Worm (Caenorhabditis elegans) whole organism, L4 larva: Measurements from ENCODE around the gene gcy-12.

Source experiments
- D1046.2 ChIP-seq: fragments of 200-800 bp; sonication (Bioruptor generic); IDR thresholded peaks from 2 replicates; pipeline ENCODE4 v1.3.6; 2022; ENCODE audit warnings: missing genetic modification characterization, missing compliant biosample characterization
- F10B5.3 ChIP-seq: sonication (generic microtip); optimal IDR thresholded peaks from 2 replicates; lab custom pipeline; 2016; ENCODE audit warnings: mild to moderate bottlenecking, missing genetic modification characterization, missing compliant biosample characterization
- F44E2.7 ChIP-seq: fragments of 200-800 bp; sonication (Bioruptor generic); IDR thresholded peaks from 2 replicates; pipeline ENCODE4 v2.1.2; 2022; ENCODE audit warnings: missing genetic modification characterization, missing compliant biosample characterization
- F49E8.2 ChIP-seq: sonication (generic microtip); optimal IDR thresholded peaks from 2 replicates; lab custom pipeline; 2016; ENCODE audit warnings: missing compliant biosample characterization, mild to moderate bottlenecking, missing genetic modification characterization, borderline replicate concordance
- R02D3.7 ChIP-seq: fragments of 150-350 bp; sonication (generic microtip); optimal IDR thresholded peaks from 3 replicates; lab custom pipeline; 2014; ENCODE audit warnings: missing biosample characterization, missing genetic modification characterization
- aly-2 ChIP-seq: sonication (generic microtip); optimal IDR thresholded peaks from 2 replicates; lab custom pipeline; 2018; ENCODE audit warnings: missing biosample characterization, missing genetic modification characterization
- ama-1 ChIP-seq: fragments of 150-350 bp; optimal IDR thresholded peaks from 2 replicates; lab custom pipeline; 2014; ENCODE audit warnings: inconsistent platforms, mixed read lengths
- ceh-20 ChIP-seq: fragments of 200-800 bp; sonication (Bioruptor generic); IDR thresholded peaks from 2 replicates; pipeline ENCODE4 v1.3.6; 2022; ENCODE audit warnings: missing genetic modification reagents, missing genetic modification characterization, missing compliant biosample characterization
- ceh-28 ChIP-seq: fragments of 150-350 bp; optimal IDR thresholded peaks from 2 replicates; lab custom pipeline; 2014; ENCODE audit warnings: missing biosample characterization, missing genetic modification reagents, missing genetic modification characterization
- ceh-44 ChIP-seq: fragments of 200-800 bp; sonication (Bioruptor generic); IDR thresholded peaks from 2 replicates; pipeline ENCODE4 v1.3.6; 2022; ENCODE audit warnings: missing genetic modification reagents, missing genetic modification characterization, missing compliant biosample characterization
- ces-1 ChIP-seq: fragments of 150-350 bp; sonication (generic microtip); optimal IDR thresholded peaks from 4 replicates; lab custom pipeline; 2014; ENCODE audit warnings: missing biosample characterization, missing genetic modification reagents, missing genetic modification characterization
- ctbp-1 ChIP-seq: fragments of 200-800 bp; sonication (Bioruptor generic); IDR thresholded peaks from 2 replicates; pipeline ENCODE4 v1.3.6; 2022; ENCODE audit warnings: missing genetic modification reagents, missing genetic modification characterization, missing compliant biosample characterization
- daf-19 ChIP-seq: fragments of 200-800 bp; sonication (Bioruptor generic); conservative IDR thresholded peaks from 2 replicates; pipeline ENCODE4 v1.3.6; 2022; ENCODE audit warnings: missing genetic modification characterization, missing compliant biosample characterization
- daf-8 ChIP-seq: fragments of 200-800 bp; sonication (Bioruptor generic); IDR thresholded peaks from 2 replicates; pipeline ENCODE4 v1.3.6; 2022; ENCODE audit warnings: missing genetic modification characterization, missing compliant biosample characterization
- dmd-6 ChIP-seq: fragments of 200-800 bp; sonication (Bioruptor generic); IDR thresholded peaks from 2 replicates; pipeline ENCODE4 v1.3.6; 2022; ENCODE audit warnings: missing genetic modification reagents, missing genetic modification characterization, missing compliant biosample characterization
- dmd-8 ChIP-seq: fragments of 200-800 bp; sonication (Bioruptor generic); IDR thresholded peaks from 2 replicates; pipeline ENCODE4 v1.3.6; 2022; ENCODE audit warnings: missing genetic modification characterization, missing compliant biosample characterization
- dmd-9 ChIP-seq: fragments of 200-800 bp; sonication (Bioruptor generic); IDR thresholded peaks from 2 replicates; pipeline ENCODE4 v1.3.6; 2022; ENCODE audit warnings: missing genetic modification reagents, missing genetic modification characterization, missing compliant biosample characterization
- dpl-1 ChIP-seq: fragments of 150-350 bp; optimal IDR thresholded peaks from 2 replicates; lab custom pipeline; 2014; ENCODE audit warnings: missing biosample characterization, missing genetic modification reagents, missing genetic modification characterization
- duxl-1 ChIP-seq: sonication (generic microtip); optimal IDR thresholded peaks from 2 replicates; lab custom pipeline; 2016; ENCODE audit warnings: mild to moderate bottlenecking, missing genetic modification characterization, moderate library complexity, missing compliant biosample characterization; ENCODE audit not compliant: poor library complexity
- fkh-10 ChIP-seq: fragments of 150-350 bp; optimal IDR thresholded peaks from 2 replicates; lab custom pipeline; 2014; ENCODE audit warnings: missing biosample characterization, missing genetic modification reagents, missing genetic modification characterization
- fos-1 ChIP-seq: fragments of 150-350 bp; optimal IDR thresholded peaks from 2 replicates; lab custom pipeline; 2014; ENCODE audit warnings: missing biosample characterization, missing genetic modification characterization
- gei-8 ChIP-seq: fragments of 200-800 bp; sonication (Bioruptor generic); optimal IDR thresholded peaks from 2 replicates; lab custom pipeline; 2018; ENCODE audit warnings: mild to moderate bottlenecking, missing genetic modification characterization, missing compliant biosample characterization
- hif-1 ChIP-seq, 2 experiments: sonication (generic microtip); optimal IDR thresholded peaks; 2 replicates each; lab custom pipeline; 2016 to 2017; ENCODE audit warnings: missing compliant biosample characterization in 2 of 2, missing genetic modification characterization in 2 of 2, missing genetic modification reagents in 2 of 2, missing genotype in 2 of 2, mild to moderate bottlenecking in 1 of 2
- hmg-1.1 ChIP-seq: fragments of 200-800 bp; sonication (Bioruptor generic); IDR thresholded peaks from 2 replicates; pipeline ENCODE4 v1.3.6; 2022; ENCODE audit warnings: missing genetic modification reagents, missing genetic modification characterization, missing compliant biosample characterization
- lim-7 ChIP-seq: fragments of 200-800 bp; sonication (Bioruptor generic); IDR thresholded peaks from 2 replicates; pipeline ENCODE4 v1.3.6; 2022; ENCODE audit warnings: missing genetic modification characterization, missing compliant biosample characterization
- lin-13 ChIP-seq: fragments of 150-350 bp; optimal IDR thresholded peaks from 2 replicates; lab custom pipeline; 2014; ENCODE audit warnings: missing biosample characterization, missing genetic modification reagents, missing genetic modification characterization
- lin-15B ChIP-seq: fragments of 150-350 bp; sonication (generic microtip); optimal IDR thresholded peaks from 3 replicates; lab custom pipeline; 2014; ENCODE audit warnings: missing biosample characterization, missing genetic modification characterization
- lin-39 ChIP-seq: fragments of 150-350 bp; optimal IDR thresholded peaks from 2 replicates; lab custom pipeline; 2014; ENCODE audit warnings: missing biosample characterization, missing genetic modification reagents, missing genetic modification characterization
- madf-9 ChIP-seq: fragments of 200-800 bp; sonication (Bioruptor generic); conservative IDR thresholded peaks from 2 replicates; pipeline ENCODE4 v1.3.6; 2022; ENCODE audit warnings: missing genetic modification reagents, missing genetic modification characterization, missing compliant biosample characterization
- mdt-29 ChIP-seq: fragments of 200-800 bp; sonication (Bioruptor generic); IDR thresholded peaks from 2 replicates; pipeline ENCODE4 v1.3.6; 2022; ENCODE audit warnings: missing genetic modification reagents, missing genetic modification characterization, missing compliant biosample characterization
- mep-1 ChIP-seq: fragments of 150-350 bp; sonication (generic microtip); optimal IDR thresholded peaks from 3 replicates; lab custom pipeline; 2014; ENCODE audit warnings: missing biosample characterization, missing genetic modification characterization
- mxl-2 ChIP-seq: fragments of 200-800 bp; sonication (Bioruptor generic); conservative IDR thresholded peaks from 2 replicates; pipeline ENCODE4 v1.3.6; 2022; ENCODE audit warnings: missing genetic modification reagents, missing genetic modification characterization, missing compliant biosample characterization
- nhr-10 ChIP-seq: fragments of 150-350 bp; optimal IDR thresholded peaks from 2 replicates; lab custom pipeline; 2014; ENCODE audit warnings: missing biosample characterization, missing genetic modification characterization
- nhr-102 ChIP-seq: sonication (generic microtip); optimal IDR thresholded peaks from 2 replicates; lab custom pipeline; 2016; ENCODE audit warnings: mild to moderate bottlenecking, missing genetic modification characterization, moderate library complexity, missing compliant biosample characterization
- nhr-111 ChIP-seq: fragments of 200-800 bp; sonication (Bioruptor generic); optimal IDR thresholded peaks from 2 replicates; lab custom pipeline; 2018; ENCODE audit warnings: mild to moderate bottlenecking, missing genetic modification characterization, missing compliant biosample characterization
- nhr-237 ChIP-seq: sonication (generic microtip); optimal IDR thresholded peaks from 2 replicates; lab custom pipeline; 2017; ENCODE audit warnings: missing biosample characterization, missing genetic modification characterization
- nhr-25 ChIP-seq: sonication (generic microtip); optimal IDR thresholded peaks from 2 replicates; lab custom pipeline; 2017; ENCODE audit warnings: missing genetic modification characterization, mild to moderate bottlenecking, missing compliant biosample characterization, antibody characterized with exemption, moderate library complexity, borderline replicate concordance; ENCODE audit not compliant: insufficient read depth
- nhr-28 ChIP-seq: fragments of 150-350 bp; optimal IDR thresholded peaks from 2 replicates; lab custom pipeline; 2014; ENCODE audit warnings: missing biosample characterization, missing genetic modification characterization
- nhr-41 ChIP-seq: fragments of 200-800 bp; sonication (Bioruptor generic); IDR thresholded peaks from 2 replicates; pipeline ENCODE4 v1.3.6; 2022; ENCODE audit warnings: missing genetic modification reagents, missing genetic modification characterization, missing compliant biosample characterization
- nhr-42 ChIP-seq: fragments of 200-800 bp; sonication (Bioruptor generic); IDR thresholded peaks from 2 replicates; pipeline ENCODE4 v1.3.6; 2022; ENCODE audit warnings: missing genetic modification characterization, missing compliant biosample characterization
- nhr-6 ChIP-seq: fragments of 150-350 bp; optimal IDR thresholded peaks from 2 replicates; lab custom pipeline; 2014; ENCODE audit warnings: missing biosample characterization, missing genetic modification characterization
- nhr-77 ChIP-seq: fragments of 150-350 bp; optimal IDR thresholded peaks from 2 replicates; lab custom pipeline; 2014; ENCODE audit warnings: missing biosample characterization, missing genetic modification characterization
- sdz-12 ChIP-seq: fragments of 200-800 bp; sonication (Bioruptor generic); optimal IDR thresholded peaks from 2 replicates; lab custom pipeline; 2018; ENCODE audit warnings: mild to moderate bottlenecking, missing genetic modification characterization, missing compliant biosample characterization
- skn-1 ChIP-seq: fragments of 150-350 bp; optimal IDR thresholded peaks from 2 replicates; lab custom pipeline; 2014; ENCODE audit warnings: missing biosample characterization, missing genetic modification characterization
- snpc-1.2 ChIP-seq: fragments of 200-800 bp; sonication (Bioruptor generic); IDR thresholded peaks from 2 replicates; pipeline ENCODE4 v1.3.6; 2022; ENCODE audit warnings: missing genetic modification reagents, missing genetic modification characterization, missing compliant biosample characterization
- snpc-4 ChIP-seq: fragments of 150-350 bp; optimal IDR thresholded peaks from 2 replicates; lab custom pipeline; 2014; ENCODE audit warnings: missing biosample characterization, missing genetic modification characterization
- spr-3 ChIP-seq: fragments of 200-800 bp; sonication (Bioruptor generic); optimal IDR thresholded peaks from 2 replicates; lab custom pipeline; 2018; ENCODE audit warnings: mild to moderate bottlenecking, missing genetic modification characterization, missing compliant biosample characterization
- tra-1 ChIP-seq: fragments of 200-800 bp; sonication (Bioruptor generic); IDR thresholded peaks from 2 replicates; pipeline ENCODE4 v1.3.6; 2022; ENCODE audit warnings: missing genetic modification reagents, missing genetic modification characterization, missing compliant biosample characterization
- unc-130 ChIP-seq: sonication (generic microtip); optimal IDR thresholded peaks from 2 replicates; lab custom pipeline; 2016; ENCODE audit warnings: missing genetic modification reagents, missing genetic modification characterization, missing compliant biosample characterization
- zip-2 ChIP-seq: fragments of 150-350 bp; optimal IDR thresholded peaks from 2 replicates; lab custom pipeline; 2014; ENCODE audit warnings: missing biosample characterization, missing genetic modification characterization
- ztf-11 ChIP-seq: fragments of 150-350 bp; optimal IDR thresholded peaks from 2 replicates; lab custom pipeline; 2014; ENCODE audit warnings: missing biosample characterization, missing genetic modification characterization

Gene gcy-12

DNA sequence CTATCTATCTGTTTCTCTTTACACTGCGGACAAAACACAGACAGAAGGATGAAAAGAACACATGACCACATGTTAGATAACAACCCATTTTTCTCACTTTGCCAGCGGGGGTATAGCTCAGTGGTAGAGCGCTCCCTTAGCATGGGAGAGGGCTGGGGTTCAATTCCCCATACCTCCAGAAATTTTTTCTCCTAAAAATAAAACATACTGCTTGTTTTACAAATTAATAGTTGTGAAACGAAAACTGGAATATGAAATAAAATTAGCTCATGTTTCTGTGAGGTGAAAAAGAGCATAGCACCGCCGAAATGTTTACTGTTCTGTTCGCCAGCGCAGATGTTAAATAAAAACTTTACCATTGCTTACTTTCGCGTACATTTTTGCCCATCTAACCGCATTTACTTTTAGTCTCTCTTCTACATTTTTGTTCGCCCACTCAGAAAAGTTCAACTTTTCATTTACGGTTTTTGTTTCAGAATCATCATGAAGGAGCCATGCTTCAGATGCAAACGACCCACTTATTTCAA lies 19.6 kb upstream of the gcy-12 start, which contains the start of gene ZK622.4 (continued):
- TF ChIP-seq spr-3 (GFP tag; lab: Kevin White, UChicago), result peak; percentile 45
- no peak for TF ChIP-seq ceh-28 (tag; lab: Kevin White, UChicago)
- TF ChIP-seq nhr-10 (tag; lab: Kevin White, UChicago), result no peak
- TF ChIP-seq snpc-4, result no peak
- TF ChIP-seq snpc-1.2 (GFP tag; lab: Robert Waterston, UW), result peak; percentile 78
- TF ChIP-seq lin-39 (tag; lab: Kevin White, UChicago), result no peak
- peak; percentile 52; the same call in 1 of the 2 replicates for TF ChIP-seq mdt-29
- TF ChIP-seq mep-1 (tag; lab: Kevin White, UChicago), result peak; percentile 77
- TF ChIP-seq unc-130 (GFP tag; lab: Kevin White, UChicago), result peak; percentile 40
- TF ChIP-seq fos-1 (tag; lab: Kevin White, UChicago), result no peak
- TF ChIP-seq madf-9 (GFP tag; lab: Robert Waterston, UW), result peak; percentile 29; the same call in 1 of the 2 replicates
- TF ChIP-seq dmd-9 (GFP tag; lab: Robert Waterston, UW), result 0 out of 2 replicates have a peak, but pooled peaks have one; percentile 29
- TF ChIP-seq nhr-77 (tag; lab: Kevin White, UChicago), result no peak
- no peak for TF ChIP-seq ama-1 (lab: Kevin White, UChicago)
- TF ChIP-seq nhr-6 (tag; lab: Kevin White, UChicago), result no peak
- peak; percentile 85 for TF ChIP-seq hmg-1.1 (GFP tag; lab: Robert Waterston, UW)
- peak; percentile 48 for TF ChIP-seq zip-2
- TF ChIP-seq mxl-2 (GFP tag; lab: Robert Waterston, UW), result no peak
- TF ChIP-seq nhr-42 (GFP tag; lab: Robert Waterston, UW), result no peak
- peak; percentile 33 for TF ChIP-seq lin-13
- TF ChIP-seq F10B5.3 (tag; lab: Kevin White, UChicago), result no peak
- peak; percentile 69 for TF ChIP-seq tra-1 (GFP tag; lab: Robert Waterston, UW)
- no peak for TF ChIP-seq nhr-111 (GFP tag; lab: Kevin White, UChicago)
- TF ChIP-seq nhr-237 (tag; lab: Kevin White, UChicago), result no peak
- 0 out of 2 replicates have a peak, but pooled peaks have one; percentile 30 for TF ChIP-seq ceh-20 (GFP tag; lab: Robert Waterston, UW)
- TF ChIP-seq dpl-1, result peak; percentile 40
- peak; percentile 36 for TF ChIP-seq nhr-28 (tag; lab: Kevin White, UChicago)
- peak; percentile 64 for TF ChIP-seq nhr-102 (tag; lab: Kevin White, UChicago)
- no peak for TF ChIP-seq ztf-11
- peak; percentile 9 for TF ChIP-seq aly-2 (tag; lab: Kevin White, UChicago)
- peak; percentile 32; the same call in 1 of the 2 replicates for TF ChIP-seq dmd-6 (GFP tag; lab: Robert Waterston, UW)
- peak; percentile 76 for TF ChIP-seq daf-19 (GFP tag; lab: Robert Waterston, UW)
- TF ChIP-seq F49E8.2 (tag; lab: Kevin White, UChicago), result peak; percentile 59
- no peak for TF ChIP-seq lin-15B
- 0 out of 2 replicates have a peak, but pooled peaks have one; percentile 34 for TF ChIP-seq F44E2.7 (GFP tag; lab: Robert Waterston, UW)
- no peak for TF ChIP-seq fkh-10 (GFP tag; lab: Kevin White, UChicago)
- peak; percentile 63 for TF ChIP-seq ceh-44 (GFP tag; lab: Robert Waterston, UW)
- TF ChIP-seq R02D3.7 (tag; lab: Kevin White, UChicago), result no peak
- TF ChIP-seq sdz-12 (GFP tag; lab: Kevin White, UChicago), result peak; percentile 6
- peak; percentile 79; the same call in 1 of the 2 replicates for TF ChIP-seq D1046.2
- peak; percentile 96 for TF ChIP-seq lim-7
- TF ChIP-seq skn-1 (tag; lab: Kevin White, UChicago), result no peak
- TF ChIP-seq hif-1 (tag; optimal IDR thresholded peaks at IDR 0.05; lab: Kevin White, UChicago), result peak in 1 of 2 experiments; percentile 26
- TF ChIP-seq nhr-41, result 0 out of 2 replicates have a peak, but pooled peaks have one; percentile 15
- TF ChIP-seq duxl-1 (tag; lab: Kevin White, UChicago), result peak; percentile 50
- TF ChIP-seq ces-1 (GFP tag; lab: Kevin White, UChicago), result no peak
- TF ChIP-seq gei-8 (GFP tag; lab: Kevin White, UChicago), result peak; percentile 80
- no peak for TF ChIP-seq nhr-25 (tag; lab: Kevin White, UChicago)
- TF ChIP-seq ctbp-1 (GFP tag; lab: Robert Waterston, UW), result peak; percentile 67; the same call in 1 of the 2 replicates
- no peak for TF ChIP-seq daf-8
- TF ChIP-seq dmd-8 (GFP tag; lab: Robert Waterston, UW), result peak; percentile 92
